Worm (Caenorhabditis elegans) whole organism, L1 larva: ENCODE data around the gene ahsa-1.
"Not testable (repeated sequence)": the region's sequence is repeated elsewhere in the genome, so short reads cannot be mapped to it uniquely, and the experiment has no call there.

Experiments
- F16B12.6 ChIP-seq: fragments of 150-350 bp; optimal IDR thresholded peaks from 2 replicates; lab custom pipeline; 2014; ENCODE audit warnings: missing biosample characterization, missing genetic modification characterization
- aly-2 ChIP-seq: fragments of 150-350 bp; optimal IDR thresholded peaks from 2 replicates; lab custom pipeline; 2014; ENCODE audit warnings: missing biosample characterization, missing genetic modification characterization
- ama-1 ChIP-seq: fragments of 150-350 bp; optimal IDR thresholded peaks from 2 replicates; lab custom pipeline; 2014
- ceh-8 ChIP-seq: fragments of 200-800 bp; sonication (Bioruptor generic); optimal IDR thresholded peaks from 2 replicates; lab custom pipeline; 2018; ENCODE audit warnings: mild to moderate bottlenecking, missing genetic modification characterization, moderate library complexity, missing compliant biosample characterization
- dpl-1 ChIP-seq, 3 experiments: fragments of 150-350 bp in 2 of 3; sonication (generic microtip) in 1 of 3; optimal IDR thresholded peaks; 2 replicates each; lab custom pipeline; 2014 to 2017; ENCODE audit warnings: missing biosample characterization in 3 of 3, missing genetic modification characterization in 3 of 3, missing genetic modification reagents in 3 of 3
- efl-1 ChIP-seq, 4 experiments: fragments of 150-350 bp; optimal IDR thresholded peaks in 3 of 4; peaks in 1 of 4; 1 replicate in 1 of 4; 2 replicates in 3 of 4; lab custom pipeline; 2014; ENCODE audit warnings: missing biosample characterization in 2 of 4, missing genetic modification characterization in 2 of 4, missing genetic modification reagents in 2 of 4
- egl-13 ChIP-seq: sonication (generic microtip); optimal IDR thresholded peaks from 2 replicates; lab custom pipeline; 2016; ENCODE audit warnings: missing genotype, missing genetic modification reagents, missing genetic modification characterization, missing compliant biosample characterization
- egl-27 ChIP-seq, 2 experiments: fragments of 150-350 bp in 1 of 2; sonication (generic microtip); optimal IDR thresholded peaks; 3 replicates each; lab custom pipeline; 2017 to 2018; ENCODE audit warnings: missing biosample characterization in 2 of 2, missing genetic modification characterization in 2 of 2, missing genetic modification reagents in 2 of 2
- elt-2 ChIP-seq: sonication (generic microtip); optimal IDR thresholded peaks from 2 replicates; lab custom pipeline; 2016; ENCODE audit warnings: missing genetic modification characterization, mild to moderate bottlenecking, inconsistent platforms, missing compliant biosample characterization, missing genetic modification reagents
- ets-5 ChIP-seq: fragments of 200-800 bp; sonication (Bioruptor generic); IDR thresholded peaks from 2 replicates; pipeline ENCODE4 v1.3.6; 2022; ENCODE audit warnings: missing genetic modification characterization, missing compliant biosample characterization
- grh-1 ChIP-seq: fragments of 200-800 bp; sonication (Bioruptor generic); IDR thresholded peaks from 2 replicates; pipeline ENCODE4 v1.3.6; 2022; ENCODE audit warnings: missing genetic modification reagents, missing genetic modification characterization, missing compliant biosample characterization
- irx-1 ChIP-seq: sonication (generic microtip); optimal IDR thresholded peaks from 2 replicates; lab custom pipeline; 2016; ENCODE audit warnings: missing genetic modification characterization, missing compliant biosample characterization
- jun-1 ChIP-seq: fragments of 150-350 bp; optimal IDR thresholded peaks from 2 replicates; lab custom pipeline; 2014; ENCODE audit warnings: missing biosample characterization, missing genetic modification reagents, missing genetic modification characterization
- lin-15B ChIP-seq: fragments of 150-350 bp; sonication (generic microtip); optimal IDR thresholded peaks from 3 replicates; lab custom pipeline; 2014; ENCODE audit warnings: missing biosample characterization, missing genetic modification characterization
- lin-39 ChIP-seq: fragments of 150-350 bp; optimal IDR thresholded peaks from 2 replicates; lab custom pipeline; 2014; ENCODE audit warnings: missing biosample characterization, missing genetic modification reagents, missing genetic modification characterization
- lir-3 ChIP-seq: sonication (generic microtip); optimal IDR thresholded peaks from 2 replicates; lab custom pipeline; 2016; ENCODE audit warnings: mild to moderate bottlenecking, missing genetic modification characterization, moderate library complexity, missing compliant biosample characterization; ENCODE audit not compliant: poor library complexity
- lsy-2 ChIP-seq, 2 experiments: fragments of 150-350 bp; optimal IDR thresholded peaks; 2 replicates each; lab custom pipeline; 2014; ENCODE audit warnings: missing biosample characterization in 2 of 2, missing genetic modification characterization in 2 of 2
- nhr-11 ChIP-seq: fragments of 150-350 bp; optimal IDR thresholded peaks from 2 replicates; lab custom pipeline; 2014; ENCODE audit warnings: missing biosample characterization, missing genetic modification characterization
- nhr-237 ChIP-seq: fragments of 150-350 bp; optimal IDR thresholded peaks from 2 replicates; lab custom pipeline; 2014; ENCODE audit warnings: missing biosample characterization, missing genetic modification characterization
- nhr-28 ChIP-seq: fragments of 150-350 bp; optimal IDR thresholded peaks from 2 replicates; lab custom pipeline; 2014; ENCODE audit warnings: missing biosample characterization, missing genetic modification characterization
- nhr-47 ChIP-seq: sonication (generic microtip); optimal IDR thresholded peaks from 2 replicates; lab custom pipeline; 2016; ENCODE audit warnings: mild to moderate bottlenecking, missing genetic modification characterization, moderate library complexity, missing compliant biosample characterization
- nhr-71 ChIP-seq: sonication (generic microtip); optimal IDR thresholded peaks from 2 replicates; lab custom pipeline; 2016; ENCODE audit warnings: mild to moderate bottlenecking, missing genetic modification characterization, moderate library complexity, missing compliant biosample characterization
- nhr-76 ChIP-seq: sonication (generic microtip); optimal IDR thresholded peaks from 2 replicates; lab custom pipeline; 2017; ENCODE audit warnings: missing biosample characterization, missing genetic modification characterization
- nhr-77 ChIP-seq: fragments of 150-350 bp; optimal IDR thresholded peaks from 2 replicates; lab custom pipeline; 2014; ENCODE audit warnings: missing biosample characterization, missing genetic modification characterization
- nhr-84 ChIP-seq: sonication (generic microtip); optimal IDR thresholded peaks from 2 replicates; lab custom pipeline; 2017; ENCODE audit warnings: missing biosample characterization, missing genetic modification characterization
- nhr-90 ChIP-seq: sonication (generic microtip); optimal IDR thresholded peaks from 2 replicates; lab custom pipeline; 2016; ENCODE audit warnings: mild to moderate bottlenecking, missing genetic modification characterization, missing compliant biosample characterization; ENCODE audit not compliant: poor library complexity
- rnt-1 ChIP-seq: sonication (generic microtip); optimal IDR thresholded peaks from 2 replicates; lab custom pipeline; 2016; ENCODE audit warnings: mild to moderate bottlenecking, missing genetic modification characterization, moderate library complexity, missing compliant biosample characterization
- snpc-4 ChIP-seq: fragments of 150-350 bp; optimal IDR thresholded peaks from 2 replicates; lab custom pipeline; 2014; ENCODE audit warnings: missing biosample characterization, missing genetic modification characterization
- sox-4 ChIP-seq: sonication (generic microtip); optimal IDR thresholded peaks from 2 replicates; lab custom pipeline; 2016; ENCODE audit warnings: missing genetic modification characterization, missing compliant biosample characterization
- sptf-1 ChIP-seq: fragments of 150-350 bp; optimal IDR thresholded peaks from 2 replicates; lab custom pipeline; 2014; ENCODE audit warnings: missing biosample characterization, missing genetic modification characterization
- unc-30 ChIP-seq: sonication (generic microtip); optimal IDR thresholded peaks from 2 replicates; lab custom pipeline; 2017; ENCODE audit warnings: missing biosample characterization, missing genetic modification characterization
- zag-1 ChIP-seq: fragments of 150-350 bp; optimal IDR thresholded peaks from 2 replicates; lab custom pipeline; 2014; ENCODE audit warnings: missing biosample characterization, missing genetic modification characterization

ahsa-1 gene

DNA sequence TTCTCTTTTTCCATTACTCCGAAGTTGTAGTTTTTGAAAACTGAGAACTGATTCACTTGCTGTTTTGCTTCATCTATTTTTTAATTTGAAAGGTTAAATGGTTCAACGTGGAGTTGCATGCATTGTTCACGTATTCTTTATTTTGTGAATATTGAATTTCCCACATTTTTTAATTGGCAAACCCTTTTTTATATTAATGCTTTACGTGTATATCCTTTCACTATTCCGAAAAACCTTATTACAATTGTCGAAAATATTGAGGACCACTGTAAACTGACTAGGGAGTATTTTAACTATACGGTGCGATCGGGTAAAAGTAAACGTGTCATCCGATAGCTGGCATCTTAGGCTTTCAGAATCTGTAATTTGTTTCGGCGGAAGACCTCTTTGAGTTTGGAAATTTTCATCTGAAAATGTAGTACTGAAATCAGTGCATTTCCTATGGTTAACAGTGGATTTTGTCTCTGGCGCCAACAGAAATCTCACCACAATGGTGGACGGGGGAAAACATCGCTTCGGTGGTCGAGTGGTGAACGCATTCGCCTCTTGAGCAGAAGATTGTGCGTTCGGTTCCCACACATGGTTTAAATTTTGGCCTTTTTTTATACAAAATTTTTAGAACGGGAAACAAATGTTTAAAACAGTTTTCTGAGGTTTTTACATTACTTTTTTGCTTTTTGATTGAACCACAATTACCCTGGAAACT lies 20.9 kb upstream of the ahsa-1 start, which contains the start of gene C01G10.14:
Gene C01G10.14, minus strand, starts transcription at position 51 of the 706 bp plus-strand sequence.
- not testable (repeated sequence) for TF ChIP-seq sptf-1, irx-1, sox-4 (tag; lab: Kevin White, UChicago)

DNA sequence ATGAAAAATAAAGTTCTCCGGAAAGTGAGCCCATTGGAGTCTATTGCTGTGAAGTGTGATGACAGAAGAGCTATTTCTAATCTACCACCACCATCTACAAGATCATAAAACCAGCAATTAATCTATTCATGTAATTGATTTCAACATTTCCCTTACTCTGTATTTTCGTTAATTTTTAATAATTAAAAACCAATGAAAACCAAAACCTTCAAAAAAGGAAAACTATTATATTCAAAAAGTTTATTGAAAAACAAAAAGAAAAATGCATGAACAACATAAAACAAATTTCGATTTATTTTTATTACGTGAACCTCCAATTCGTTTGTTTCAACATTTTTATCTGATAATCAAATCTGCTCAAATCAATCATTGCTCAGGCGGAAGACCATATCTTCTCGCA lies 14.3 kb upstream of the ahsa-1 start, which contains the start of gene C01G10.1:
Gene C01G10.1, plus strand, starts transcription at position 301 of the 400 bp plus-strand sequence.
- TF ChIP-seq nhr-47, result no peak
- TF ChIP-seq jun-1 (tag; lab: Kevin White, UChicago), result no peak
- TF ChIP-seq lir-3 (tag; lab: Kevin White, UChicago), result no peak
- TF ChIP-seq elt-2 (tag; lab: Kevin White, UChicago), result no peak
- TF ChIP-seq ets-5 (GFP tag; lab: Robert Waterston, UW), result no peak
- TF ChIP-seq, all 84 proteins: peak for 0

DNA sequence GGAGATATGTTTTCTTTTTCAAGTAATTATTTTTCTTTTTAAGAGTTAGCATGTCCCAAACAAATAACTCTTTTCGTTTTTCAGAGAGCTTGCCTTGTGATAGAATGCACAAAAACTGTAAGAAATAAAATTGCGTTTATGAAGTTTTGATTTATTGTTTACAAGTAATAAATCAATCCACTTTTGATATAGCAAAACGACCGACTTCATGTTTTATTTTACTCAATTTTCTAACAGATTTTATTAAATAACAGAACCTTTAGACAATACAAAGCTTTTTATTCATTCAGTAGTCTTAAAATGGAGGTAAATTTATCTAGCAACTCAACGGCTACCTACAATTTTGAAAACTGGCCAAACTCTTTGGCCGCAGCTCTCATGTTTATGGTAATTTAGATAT lies 9.6 kb upstream of the ahsa-1 start, which contains the start of gene srx-78:
Gene srx-78, plus strand, starts transcription at position 301 of the 400 bp plus-strand sequence.
- no peak for TF ChIP-seq ama-1 (lab: Kevin White, UChicago)
- no peak for TF ChIP-seq egl-13
- TF ChIP-seq nhr-28 (tag; lab: Kevin White, UChicago), result no peak
- no peak for TF ChIP-seq rnt-1
- no peak for TF ChIP-seq unc-30 (tag; lab: Kevin White, UChicago)
- TF ChIP-seq lin-39, result no peak
- no peak for TF ChIP-seq ets-5 (GFP tag; lab: Robert Waterston, UW)
- TF ChIP-seq F16B12.6, result no peak
- no peak for TF ChIP-seq aly-2 (tag; lab: Kevin White, UChicago)
- TF ChIP-seq ceh-8 (GFP tag; lab: Kevin White, UChicago), result no peak
- no peak for TF ChIP-seq grh-1
- TF ChIP-seq lin-15B, result no peak
- no peak for TF ChIP-seq nhr-11 (tag; lab: Kevin White, UChicago)
- TF ChIP-seq snpc-4 (tag; lab: Kevin White, UChicago), result no peak
- no peak for TF ChIP-seq nhr-71 (tag; lab: Kevin White, UChicago)
- TF ChIP-seq, all 84 proteins: peak for 0

DNA sequence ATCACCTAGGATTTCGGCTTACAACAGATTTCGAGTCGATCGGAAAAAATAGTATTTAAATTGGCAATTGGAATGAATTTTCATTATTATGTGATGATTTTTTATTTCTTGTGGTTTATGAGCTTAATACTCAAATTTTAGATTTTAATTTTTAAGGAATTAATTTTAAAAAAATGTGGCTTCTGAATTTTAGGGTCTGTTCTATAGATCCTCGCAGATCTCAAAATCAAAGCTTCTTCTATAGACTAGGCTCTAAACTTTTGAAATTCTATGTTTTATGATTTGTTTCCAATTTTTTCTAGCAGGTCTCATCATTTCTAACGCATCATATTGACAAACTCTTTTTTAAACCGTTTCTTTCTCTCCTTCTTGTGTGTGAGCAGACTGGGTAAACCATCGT lies 7.5 kb upstream of the ahsa-1 start, which contains the start of gene txt-12:
Gene txt-12, plus strand, starts transcription at position 301 of the 400 bp plus-strand sequence.
- peak; percentile 14 for TF ChIP-seq nhr-77 (tag; lab: Kevin White, UChicago)
- TF ChIP-seq lir-3 (tag; lab: Kevin White, UChicago), result no peak
- TF ChIP-seq, all 84 proteins: peak for 1

DNA sequence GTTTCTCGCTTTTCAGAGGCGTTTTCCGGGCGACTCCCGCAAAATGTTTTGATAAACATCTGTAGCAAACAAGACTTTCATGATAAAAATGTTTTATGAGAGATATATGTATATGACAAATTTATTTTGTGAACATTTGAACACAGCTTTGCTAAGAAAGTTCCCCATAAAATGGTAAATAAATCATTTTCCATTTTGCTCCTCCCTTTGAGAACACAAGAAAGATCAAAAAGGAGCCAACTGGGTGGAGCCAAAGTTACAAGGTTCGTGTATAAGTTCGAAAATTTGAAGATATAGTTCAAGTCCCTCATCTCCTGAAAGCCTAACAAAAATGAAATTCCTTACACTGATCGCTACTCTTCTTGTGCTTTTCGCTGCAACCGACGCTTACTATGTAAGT lies 5.3 kb upstream of the ahsa-1 start, which contains the start of gene C01G10.17:
Gene C01G10.17, plus strand, starts transcription at position 301 of the 400 bp plus-strand sequence.
- TF ChIP-seq nhr-76 (tag; lab: Kevin White, UChicago) (no peak), dpl-1 (GFP tag; optimal IDR thresholded peaks at IDR 0.05; lab: Kevin White, UChicago) (no peak), unc-30 (tag; lab: Kevin White, UChicago) (no peak), sptf-1 (tag; lab: Kevin White, UChicago) (no peak), nhr-84 (tag; lab: Kevin White, UChicago) (no peak), zag-1 (no peak), egl-27 (tag; optimal IDR thresholded peaks at IDR 0.05; lab: Kevin White, UChicago) (no peak), lsy-2 (tag; optimal IDR thresholded peaks at IDR 0.05; lab: Kevin White, UChicago) (no peak)

DNA sequence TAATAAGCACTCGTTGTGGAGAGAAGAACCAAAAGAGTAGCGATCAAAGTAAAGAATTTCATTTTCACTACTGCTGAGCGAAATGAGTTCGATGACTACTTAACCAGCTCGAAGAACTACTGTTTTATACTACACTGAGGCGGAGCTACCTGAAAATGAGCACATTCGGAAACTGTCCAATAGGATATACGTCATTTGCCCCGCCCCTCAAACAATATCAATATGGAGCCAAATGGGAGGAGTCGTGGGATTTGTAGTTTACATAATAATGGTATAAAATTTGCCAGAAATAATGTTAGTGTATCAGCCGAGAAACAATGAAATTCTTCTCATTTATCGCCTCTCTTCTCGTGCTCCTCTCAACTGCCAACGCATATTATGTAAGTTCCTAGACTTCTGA lies 4.3 kb upstream of the ahsa-1 start, which contains the start of the genes C01G10.5 and C01G10.4:
Gene C01G10.5, minus strand, starts transcription at position 101 of the 400 bp plus-strand sequence.
Gene C01G10.4, plus strand, starts transcription at position 303 of the 400 bp plus-strand sequence.
- TF ChIP-seq nhr-237 (no peak), nhr-90 (no peak), efl-1 (optimal IDR thresholded peaks at IDR 0.05; lab: Kevin White, UChicago) (no peak), efl-1 (GFP tag; optimal IDR thresholded peaks at IDR 0.05 in 1 of 2; lab: Kevin White, UChicago) (peak in 1 of 2 experiments; percentile 13)
- TF ChIP-seq, all 84 proteins: peak for 1
